Worm (Caenorhabditis elegans) whole organism, L1 larva: Measurements from ENCODE around the gene tag-89.
A peak's percentile ranks its signal among the peaks of the same experiment; 100 is the strongest.
"Not testable (repeated sequence)": the region's sequence is repeated elsewhere in the genome, so short reads cannot be mapped to it uniquely, and the experiment has no call there.

Experiments
- C34B4.2 ChIP-seq: sonication (generic microtip); optimal IDR thresholded peaks from 2 replicates; lab custom pipeline; 2017; ENCODE audit warnings: mild to moderate bottlenecking, missing genetic modification characterization, missing compliant biosample characterization
- F16B12.6 ChIP-seq: fragments of 150-350 bp; optimal IDR thresholded peaks from 2 replicates; lab custom pipeline; 2014; ENCODE audit warnings: missing biosample characterization, missing genetic modification characterization
- Y116A8C.19 ChIP-seq: sonication (generic microtip); optimal IDR thresholded peaks from 2 replicates; lab custom pipeline; 2016; ENCODE audit warnings: missing compliant biosample characterization, missing genetic modification characterization, borderline replicate concordance
- aly-2 ChIP-seq: fragments of 150-350 bp; optimal IDR thresholded peaks from 2 replicates; lab custom pipeline; 2014; ENCODE audit warnings: missing biosample characterization, missing genetic modification characterization
- ama-1 ChIP-seq: fragments of 150-350 bp; optimal IDR thresholded peaks from 2 replicates; lab custom pipeline; 2014
- efl-1 ChIP-seq, 4 experiments: fragments of 150-350 bp; optimal IDR thresholded peaks in 3 of 4; peaks in 1 of 4; 1 replicate in 1 of 4; 2 replicates in 3 of 4; lab custom pipeline; 2014; ENCODE audit warnings: missing biosample characterization in 2 of 4, missing genetic modification characterization in 2 of 4, missing genetic modification reagents in 2 of 4
- elt-3 ChIP-seq, 6 experiments: fragments of 150-350 bp in 1 of 6; sonication (generic microtip); optimal IDR thresholded peaks; 2 replicates each; lab custom pipeline; 2017 to 2018; ENCODE audit warnings: missing biosample characterization in 6 of 6, missing genetic modification characterization in 6 of 6, inconsistent platforms in 1 of 6
- grh-1 ChIP-seq: fragments of 200-800 bp; sonication (Bioruptor generic); IDR thresholded peaks from 2 replicates; pipeline ENCODE4 v1.3.6; 2022; ENCODE audit warnings: missing genetic modification reagents, missing genetic modification characterization, missing compliant biosample characterization
- lin-13 ChIP-seq: fragments of 150-350 bp; optimal IDR thresholded peaks from 2 replicates; lab custom pipeline; 2014; ENCODE audit warnings: missing biosample characterization, missing genetic modification reagents, missing genetic modification characterization
- lin-39 ChIP-seq: fragments of 150-350 bp; optimal IDR thresholded peaks from 2 replicates; lab custom pipeline; 2014; ENCODE audit warnings: missing biosample characterization, missing genetic modification reagents, missing genetic modification characterization
- lsy-2 ChIP-seq, 2 experiments: fragments of 150-350 bp; optimal IDR thresholded peaks; 2 replicates each; lab custom pipeline; 2014; ENCODE audit warnings: missing biosample characterization in 2 of 2, missing genetic modification characterization in 2 of 2
- nhr-11 ChIP-seq: fragments of 150-350 bp; optimal IDR thresholded peaks from 2 replicates; lab custom pipeline; 2014; ENCODE audit warnings: missing biosample characterization, missing genetic modification characterization
- nhr-19 ChIP-seq: fragments of 200-800 bp; sonication (Bioruptor generic); conservative IDR thresholded peaks from 2 replicates; pipeline ENCODE4 v1.3.6; 2022; ENCODE audit warnings: missing genetic modification characterization, missing compliant biosample characterization
- nhr-20 ChIP-seq: sonication (generic microtip); optimal IDR thresholded peaks from 2 replicates; lab custom pipeline; 2016; ENCODE audit warnings: mild to moderate bottlenecking, missing genetic modification characterization, missing compliant biosample characterization
- nhr-28 ChIP-seq: fragments of 150-350 bp; optimal IDR thresholded peaks from 2 replicates; lab custom pipeline; 2014; ENCODE audit warnings: missing biosample characterization, missing genetic modification characterization
- nhr-47 ChIP-seq: sonication (generic microtip); optimal IDR thresholded peaks from 2 replicates; lab custom pipeline; 2016; ENCODE audit warnings: mild to moderate bottlenecking, missing genetic modification characterization, moderate library complexity, missing compliant biosample characterization
- nhr-84 ChIP-seq: sonication (generic microtip); optimal IDR thresholded peaks from 2 replicates; lab custom pipeline; 2017; ENCODE audit warnings: missing biosample characterization, missing genetic modification characterization
- nhr-85 ChIP-seq: sonication (generic microtip); peaks from one replicate; lab custom pipeline; 2016; ENCODE audit warnings: missing genetic modification characterization, inconsistent platforms, missing compliant biosample characterization
- pax-3 ChIP-seq: fragments of 200-800 bp; sonication (Bioruptor generic); optimal IDR thresholded peaks from 2 replicates; lab custom pipeline; 2018; ENCODE audit warnings: mild to moderate bottlenecking, missing genetic modification characterization, moderate library complexity, missing compliant biosample characterization
- snpc-4 ChIP-seq: fragments of 150-350 bp; optimal IDR thresholded peaks from 2 replicates; lab custom pipeline; 2014; ENCODE audit warnings: missing biosample characterization, missing genetic modification characterization
- tbx-2 ChIP-seq: sonication (generic microtip); optimal IDR thresholded peaks from 2 replicates; lab custom pipeline; 2016; ENCODE audit warnings: missing genetic modification characterization, missing compliant biosample characterization
- unc-62 ChIP-seq: fragments of 150-350 bp; optimal IDR thresholded peaks from 2 replicates; lab custom pipeline; 2014; ENCODE audit warnings: missing biosample characterization, missing genetic modification reagents, missing genetic modification characterization
- vab-15 ChIP-seq: sonication (generic microtip); optimal IDR thresholded peaks from 2 replicates; lab custom pipeline; 2017; ENCODE audit warnings: missing genotype, mild to moderate bottlenecking, missing genetic modification characterization, missing compliant biosample characterization
- zip-4 ChIP-seq: fragments of 200-800 bp; sonication (Bioruptor generic); optimal IDR thresholded peaks from 2 replicates; lab custom pipeline; 2018; ENCODE audit warnings: mild to moderate bottlenecking, missing genetic modification characterization, moderate library complexity, missing compliant biosample characterization
- ztf-11 ChIP-seq, 2 experiments: sonication (generic microtip); optimal IDR thresholded peaks; 2 replicates each; lab custom pipeline; 2016 to 2017; ENCODE audit warnings: missing genetic modification characterization in 2 of 2, missing biosample characterization in 1 of 2, missing compliant biosample characterization in 1 of 2

Gene tag-89

ce11 chrIV:11398267-11398825 is 4.0 kb downstream of the tag-89 start, which contains the start of gene dsl-6:
dsl-6 (minus strand) TSS chrIV:11398317.
- TF ChIP-seq ama-1 (lab: Kevin White, UChicago); pax-3 (tag; lab: Kevin White, UChicago); nhr-11 (tag; lab: Kevin White, UChicago): not testable (repeated sequence)

ce11 chrIV:11400098-11400497 is 5.8 kb downstream of the tag-89 start:
- TF ChIP-seq efl-1 (optimal IDR thresholded peaks at IDR 0.05; lab: Kevin White, UChicago), result not testable (repeated sequence)
- TF ChIP-seq efl-1 (GFP tag; optimal IDR thresholded peaks at IDR 0.05 in 1 of 2; lab: Kevin White, UChicago), result peak in 1 of 2 experiments; percentile 24

ce11 chrIV:11401482-11401881 is 7.1 kb downstream of the tag-89 start:
- TF ChIP-seq elt-3 (tag; optimal IDR thresholded peaks at IDR 0.05; lab: Kevin White, UChicago) (no peak), lsy-2 (tag; optimal IDR thresholded peaks at IDR 0.05; lab: Kevin White, UChicago) (no peak), C34B4.2 (tag; lab: Kevin White, UChicago) (no peak), unc-62 (no peak), aly-2 (tag; lab: Kevin White, UChicago) (no peak), snpc-4 (tag; lab: Kevin White, UChicago) (no peak), grh-1 (GFP tag; lab: Robert Waterston, UW) (no peak), ama-1 (lab: Kevin White, UChicago) (no peak), nhr-85 (no peak), nhr-28 (tag; lab: Kevin White, UChicago) (no peak), lin-39 (tag; lab: Kevin White, UChicago) (no peak), Y116A8C.19 (tag; lab: Kevin White, UChicago) (no peak), F16B12.6 (tag; lab: Kevin White, UChicago) (no peak), lin-13 (no peak)

ce11 chrIV:11403288-11403991 is 9.1 kb downstream of the tag-89 start, which contains the start of the genes memi-3 and cyp-31A2:
memi-3 (minus strand) TSS chrIV:11403338.
cyp-31A2 (plus strand) TSS chrIV:11403961.
- TF ChIP-seq tbx-2 (tag; lab: Kevin White, UChicago) (no peak), nhr-84 (tag; lab: Kevin White, UChicago) (no peak), zip-4 (GFP tag; lab: Kevin White, UChicago) (no peak), nhr-47 (tag; lab: Kevin White, UChicago) (no peak), vab-15 (tag; lab: Kevin White, UChicago) (no peak), nhr-20 (tag; lab: Kevin White, UChicago) (no peak)

ce11 chrIV:11406127-11406526 is 11.8 kb downstream of the tag-89 start:
- not testable (repeated sequence) for TF ChIP-seq efl-1 (optimal IDR thresholded peaks at IDR 0.05; lab: Kevin White, UChicago)
- peak in 1 of 2 experiments; percentile 21 for TF ChIP-seq efl-1 (GFP tag; optimal IDR thresholded peaks at IDR 0.05 in 1 of 2; lab: Kevin White, UChicago)

ce11 chrIV:11406744-11407690 is 12.7 kb downstream of the tag-89 start, which contains the start of the genes his-63 and his-64:
his-63 (minus strand) TSS chrIV:11406861.
his-64 (plus strand) TSS chrIV:11407116.
- TF ChIP-seq nhr-85 (peak; percentile 14), ztf-11 (tag; optimal IDR thresholded peaks at IDR 0.05; lab: Kevin White, UChicago) (peak in 1 of 2 experiments; percentile 46), nhr-19 (GFP tag; lab: Robert Waterston, UW) (0 out of 2 replicates have a peak, but pooled peaks have one; percentile 18)
